Worm (Caenorhabditis elegans): ENCODE measurements around the gene laf-1.
A peak's percentile ranks its signal among the peaks of the same experiment; 100 is the strongest.

DNA sequence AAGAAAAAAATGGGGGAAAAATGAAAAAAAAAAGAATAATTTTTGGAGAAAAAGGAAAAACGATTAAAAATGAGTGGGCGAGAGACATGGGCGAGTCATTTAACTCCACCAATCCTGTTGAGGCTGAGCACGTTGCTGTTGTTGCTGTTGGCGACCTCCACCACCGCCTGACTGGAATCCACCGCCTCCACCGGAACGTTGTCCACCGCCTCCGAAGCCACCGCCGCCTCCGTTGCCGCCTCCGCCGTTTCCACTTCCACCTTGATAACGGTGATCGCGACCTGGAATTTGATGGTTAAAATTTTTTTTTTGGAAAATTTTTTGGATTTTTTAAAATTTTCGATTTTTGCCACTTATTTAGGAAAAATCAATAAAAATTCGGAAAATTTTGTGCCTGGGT, 8.1 kb downstream of the laf-1 start:
- 0 out of 2 replicates have a peak, but pooled peaks have one; percentile 7 for TF ChIP-seq egl-43 (GFP tag; IDR thresholded peaks at IDR 0.05)
- TF ChIP-seq unc-39 (tag; optimal IDR thresholded peaks at IDR 0.05), result no peak
- no peak for TF ChIP-seq unc-62 (GFP tag; optimal IDR thresholded peaks at IDR 0.05 in 1 of 2)
- TF ChIP-seq unc-62 (tag; optimal IDR thresholded peaks at IDR 0.05), result no peak
- no peak for TF ChIP-seq hlh-30 (tag; optimal IDR thresholded peaks at IDR 0.05; ENCODE audit: insufficient read depth)
- no peak for TF ChIP-seq skn-1 (tag; optimal IDR thresholded peaks at IDR 0.05)
- no peak for TF ChIP-seq snpc-4 (tag; optimal IDR thresholded peaks at IDR 0.05)
- no peak for TF ChIP-seq spr-1 (tag; optimal IDR thresholded peaks at IDR 0.05)
- TF ChIP-seq duxl-1 (tag; optimal IDR thresholded peaks at IDR 0.05; ENCODE audit: poor library complexity), result no peak
- no peak for TF ChIP-seq F49E8.2 (tag; optimal IDR thresholded peaks at IDR 0.05; ENCODE audit: borderline replicate concordance)
- no peak for TF ChIP-seq daf-16 (GFP tag; optimal IDR thresholded peaks at IDR 0.05)
- no peak for TF ChIP-seq daf-16 (tag; optimal IDR thresholded peaks at IDR 0.05)
- no peak for TF ChIP-seq madf-5 (GFP tag; IDR thresholded peaks at IDR 0.05)

Data from whole organism, L4 larva.